Fruit fly (Drosophila melanogaster): ENCODE measurements around the gene CG18171.

Gene CG18171

DNA sequence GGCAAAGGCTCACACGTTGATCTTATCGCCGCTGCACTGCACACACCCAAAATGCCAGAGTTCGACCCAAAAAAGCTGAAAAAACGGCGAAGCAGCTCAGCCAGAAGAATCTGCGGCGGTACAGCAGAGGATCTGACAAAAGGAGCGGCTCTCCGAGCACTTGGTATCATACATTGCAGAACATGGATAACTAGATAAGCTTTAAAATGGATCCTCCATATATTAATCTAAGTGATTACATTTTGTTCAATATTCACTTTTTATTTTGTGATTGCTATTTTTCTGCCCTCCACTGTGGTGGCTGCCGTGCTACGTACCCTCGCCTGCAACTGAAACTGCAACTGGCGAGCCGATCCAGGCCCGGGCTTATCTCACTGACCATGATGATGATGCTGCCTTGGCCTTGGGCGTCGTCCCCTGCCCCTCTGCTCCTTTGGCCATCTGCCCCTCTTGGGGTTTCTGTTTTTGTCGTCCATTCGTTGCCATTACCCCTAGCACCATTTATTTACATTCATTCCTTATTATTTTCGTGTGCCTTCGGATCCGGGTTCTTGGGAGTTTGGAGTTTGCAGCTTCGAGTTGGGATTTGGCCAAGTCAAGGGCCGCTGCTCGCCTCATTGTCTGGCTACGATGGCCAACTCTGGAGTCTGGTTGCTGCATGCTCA, 30.7 kb downstream of the CG18171 start (continued):
- TF ChIP-seq Mio (GFP tag; optimal IDR thresholded peaks at IDR 0.05) = no peak
- no peak for TF ChIP-seq lola (GFP tag; optimal IDR thresholded peaks at IDR 0.05)
- TF ChIP-seq Myc (optimal IDR thresholded peaks at IDR 0.05) = no peak
- peak; percentile 84 for TF ChIP-seq dmrt93B (GFP tag; optimal IDR thresholded peaks at IDR 0.05)
- TF ChIP-seq Sp1 (GFP tag; optimal IDR thresholded peaks at IDR 0.05) = peak; percentile 88
- no peak for TF ChIP-seq Dif (GFP tag; optimal IDR thresholded peaks at IDR 0.05; ENCODE audit: partially characterized antibody)
- peak; percentile 91 for TF ChIP-seq rgr (GFP tag; optimal IDR thresholded peaks at IDR 0.05)
- TF ChIP-seq woc (GFP tag; optimal IDR thresholded peaks at IDR 0.05) = peak; percentile 86
- no peak for TF ChIP-seq Dfd (GFP tag; optimal IDR thresholded peaks at IDR 0.05)

DNA sequence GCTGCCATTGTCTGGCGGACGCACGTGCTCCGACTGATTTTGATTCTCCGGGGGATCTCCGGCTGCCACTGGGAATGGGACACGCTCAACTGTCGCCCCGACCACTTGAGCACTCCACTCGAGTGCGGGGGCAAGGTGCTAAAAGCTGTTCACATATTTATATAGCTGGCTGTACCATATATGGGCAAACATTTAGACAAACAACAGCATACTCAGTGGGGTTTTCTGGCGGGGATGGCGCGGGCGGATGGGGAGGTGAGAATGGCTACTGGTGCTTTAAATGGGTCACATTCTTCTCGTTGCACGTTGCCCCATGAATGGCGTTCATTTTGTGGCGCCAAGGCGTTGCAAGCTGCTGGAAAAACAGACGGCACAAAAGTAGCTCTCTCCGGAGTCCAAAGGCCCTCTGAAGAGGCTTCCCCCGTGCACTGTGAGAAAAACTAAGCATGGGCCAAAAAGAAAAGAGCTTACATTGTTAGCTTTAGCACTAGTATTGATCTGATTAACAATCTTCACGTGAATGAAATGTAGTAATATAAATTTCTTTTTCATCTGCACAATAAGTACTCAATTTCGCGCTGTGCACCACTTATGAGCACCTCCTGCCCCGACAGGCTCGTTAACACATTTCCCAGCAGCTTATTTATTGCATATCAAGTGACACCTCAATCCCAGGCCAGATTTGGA, 32.1 kb downstream of the CG18171 start:
- no peak for TF ChIP-seq Mio (GFP tag; optimal IDR thresholded peaks at IDR 0.05)
- TF ChIP-seq h (GFP tag; optimal IDR thresholded peaks at IDR 0.05) = peak; percentile 71
- TF ChIP-seq lola (GFP tag; optimal IDR thresholded peaks at IDR 0.05) = no peak
- peak; percentile 8 for TF ChIP-seq OdsH (GFP tag; optimal IDR thresholded peaks at IDR 0.05)
- TF ChIP-seq Sp1 (GFP tag; optimal IDR thresholded peaks at IDR 0.05) = peak; percentile 20
- TF ChIP-seq foxo (GFP tag; optimal IDR thresholded peaks at IDR 0.05) = peak in 1 of 2 experiments; percentile 63
- peak; percentile 14 for TF ChIP-seq jim (GFP tag; optimal IDR thresholded peaks at IDR 0.05)
- peak; percentile 46 for TF ChIP-seq rgr (GFP tag; optimal IDR thresholded peaks at IDR 0.05)
- TF ChIP-seq sv (GFP tag; optimal IDR thresholded peaks at IDR 0.05) = no peak
- TF ChIP-seq Myc (optimal IDR thresholded peaks at IDR 0.05) = no peak
- TF ChIP-seq pan (optimal IDR thresholded peaks at IDR 0.05) = no peak
- TF ChIP-seq psq (GFP tag; optimal IDR thresholded peaks at IDR 0.05) = no peak
- peak; percentile 92 for TF ChIP-seq Hr83 (GFP tag; optimal IDR thresholded peaks at IDR 0.05; ENCODE audit: poor library complexity, severe bottlenecking)
- TF ChIP-seq usp (GFP tag; optimal IDR thresholded peaks at IDR 0.05) = no peak
- TF ChIP-seq Vsx2 (GFP tag; optimal IDR thresholded peaks at IDR 0.05; ENCODE audit: partially characterized antibody) = no peak
- no peak for TF ChIP-seq CG9705 (GFP tag; optimal IDR thresholded peaks at IDR 0.05)
- no peak for TF ChIP-seq Jra (GFP tag; optimal IDR thresholded peaks at IDR 0.05)
- TF ChIP-seq fru (GFP tag; optimal IDR thresholded peaks at IDR 0.05) = peak; percentile 51
- peak; percentile 34 for TF ChIP-seq dmrt93B (GFP tag; optimal IDR thresholded peaks at IDR 0.05)
- no peak for TF ChIP-seq Dfd (GFP tag; optimal IDR thresholded peaks at IDR 0.05)
- TF ChIP-seq HLH106 (tag; optimal IDR thresholded peaks at IDR 0.05) = peak; percentile 45
- TF ChIP-seq dsf (GFP tag; optimal IDR thresholded peaks at IDR 0.05; ENCODE audit: borderline replicate concordance) = no peak
- no peak for TF ChIP-seq Dif (GFP tag; optimal IDR thresholded peaks at IDR 0.05; ENCODE audit: partially characterized antibody)
- peak; percentile 48 for TF ChIP-seq br (GFP tag; optimal IDR thresholded peaks at IDR 0.05)
- TF ChIP-seq sage (GFP tag; optimal IDR thresholded peaks at IDR 0.05) = no peak
- no peak for TF ChIP-seq tai (GFP tag; optimal IDR thresholded peaks at IDR 0.05)
- TF ChIP-seq Hnf4 (GFP tag; optimal IDR thresholded peaks at IDR 0.05) = peak; percentile 19
- peak; percentile 15 for TF ChIP-seq woc (GFP tag; optimal IDR thresholded peaks at IDR 0.05)
- TF ChIP-seq GATAd (GFP tag; optimal IDR thresholded peaks at IDR 0.05) = no peak
- peak; percentile 45 for TF ChIP-seq ey (GFP tag; optimal IDR thresholded peaks at IDR 0.05)

dm6 chr3L:1688569-1688968, 34.4 kb downstream of the CG18171 start:
- no peak for TF ChIP-seq h (GFP tag; optimal IDR thresholded peaks at IDR 0.05)
- TF ChIP-seq GATAd (GFP tag; optimal IDR thresholded peaks at IDR 0.05) = no peak
- TF ChIP-seq Myc (optimal IDR thresholded peaks at IDR 0.05) = no peak
- no peak for TF ChIP-seq fru (GFP tag; optimal IDR thresholded peaks at IDR 0.05)
- no peak for TF ChIP-seq rgr (GFP tag; optimal IDR thresholded peaks at IDR 0.05)
- no peak for TF ChIP-seq Vsx2 (GFP tag; optimal IDR thresholded peaks at IDR 0.05; ENCODE audit: partially characterized antibody)
- TF ChIP-seq Hnf4 (GFP tag; optimal IDR thresholded peaks at IDR 0.05) = no peak
- no peak for TF ChIP-seq brk (GFP tag; optimal IDR thresholded peaks at IDR 0.05)
- TF ChIP-seq br (GFP tag; optimal IDR thresholded peaks at IDR 0.05) = no peak
- TF ChIP-seq foxo (GFP tag; optimal IDR thresholded peaks at IDR 0.05) = no peak
- no peak for TF ChIP-seq sv (GFP tag; optimal IDR thresholded peaks at IDR 0.05)
- TF ChIP-seq N (GFP tag; optimal IDR thresholded peaks at IDR 0.05) = no peak

DNA sequence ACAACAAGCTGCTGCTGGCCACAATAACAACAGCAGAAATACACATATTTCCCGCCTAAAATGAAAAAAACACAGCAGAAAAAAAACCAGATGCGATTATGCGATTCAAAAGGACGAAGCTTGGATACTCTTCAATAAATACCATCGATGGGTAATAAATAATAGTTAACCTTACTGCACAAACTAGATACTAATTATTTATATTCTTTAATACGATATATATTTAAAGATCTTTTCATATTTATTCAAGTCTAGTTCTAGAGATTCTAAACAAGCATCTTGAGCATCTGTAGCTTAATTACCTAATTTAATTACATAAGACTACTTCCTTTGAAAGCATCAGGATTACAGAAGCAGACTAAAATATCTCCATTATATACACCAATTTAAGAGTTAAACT, 34.8 kb downstream of the CG18171 start:
- TF ChIP-seq fru (GFP tag; optimal IDR thresholded peaks at IDR 0.05) = no peak
- TF ChIP-seq dmrt93B (GFP tag; optimal IDR thresholded peaks at IDR 0.05) = no peak
- TF ChIP-seq Dfd (GFP tag; optimal IDR thresholded peaks at IDR 0.05) = no peak
- TF ChIP-seq Abd-B (GFP tag; optimal IDR thresholded peaks at IDR 0.05) = no peak
- TF ChIP-seq psq (GFP tag; optimal IDR thresholded peaks at IDR 0.05) = no peak
- no peak for TF ChIP-seq Rel (GFP tag; optimal IDR thresholded peaks at IDR 0.05)
- TF ChIP-seq Rel (tag; optimal IDR thresholded peaks at IDR 0.05) = no peak
- TF ChIP-seq Jra (GFP tag; optimal IDR thresholded peaks at IDR 0.05) = no peak
- no peak for TF ChIP-seq br (GFP tag; optimal IDR thresholded peaks at IDR 0.05)
- TF ChIP-seq dl (GFP tag; optimal IDR thresholded peaks at IDR 0.05; ENCODE audit: insufficient read depth in 1 of 2, partially characterized antibody in 2 of 2) = no peak
- TF ChIP-seq ey (GFP tag; optimal IDR thresholded peaks at IDR 0.05) = no peak
- no peak for TF ChIP-seq sage (GFP tag; optimal IDR thresholded peaks at IDR 0.05)
- TF ChIP-seq OdsH (GFP tag; optimal IDR thresholded peaks at IDR 0.05) = no peak
- no peak for TF ChIP-seq Dif (GFP tag; optimal IDR thresholded peaks at IDR 0.05; ENCODE audit: partially characterized antibody)
- no peak for TF ChIP-seq CG9705 (GFP tag; optimal IDR thresholded peaks at IDR 0.05)
- no peak for TF ChIP-seq woc (GFP tag; optimal IDR thresholded peaks at IDR 0.05)
